Worm (Caenorhabditis elegans): ENCODE data around the gene ubh-4.

Gene ubh-4

ce11 chrII:8016167-8016566 is 23.2 kb downstream of the ubh-4 start (continued):
- TF ChIP-seq tra-1 (GFP tag; IDR thresholded peaks at IDR 0.05) (peak; percentile 76; the same call in 1 of the 2 replicates), zag-1 (tag; optimal IDR thresholded peaks at IDR 0.05) (no peak), zfp-3 (GFP tag; conservative IDR thresholded peaks at IDR 0.05) (no peak), Y5F2A.4 (GFP tag; optimal IDR thresholded peaks at IDR 0.05) (no peak), zip-11 (GFP tag; IDR thresholded peaks at IDR 0.05) (no peak), nhr-77 (tag; optimal IDR thresholded peaks at IDR 0.05) (peak; percentile 18), daf-19 (GFP tag; conservative IDR thresholded peaks at IDR 0.05) (no peak), unc-130 (GFP tag; optimal IDR thresholded peaks at IDR 0.05) (no peak), lin-38 (GFP tag; IDR thresholded peaks at IDR 0.05) (peak; percentile 45), fos-1 (tag; optimal IDR thresholded peaks at IDR 0.05) (no peak), nhr-76 (tag; optimal IDR thresholded peaks at IDR 0.05) (no peak), saeg-2 (GFP tag; IDR thresholded peaks at IDR 0.05) (no peak; the same call in 1 of the 2 replicates), zfp-2 (tag; optimal IDR thresholded peaks at IDR 0.05) (no peak), daf-12 (tag; optimal IDR thresholded peaks at IDR 0.05) (no peak), nhr-42 (GFP tag; IDR thresholded peaks at IDR 0.05) (no peak), ama-1 (optimal IDR thresholded peaks at IDR 0.05) (peak; percentile 57), ces-1 (GFP tag; optimal IDR thresholded peaks at IDR 0.05) (no peak), F44E2.7 (GFP tag; IDR thresholded peaks at IDR 0.05) (no peak), Y105C5A.15 (GFP tag; IDR thresholded peaks at IDR 0.05) (no peak), dmd-6 (GFP tag; IDR thresholded peaks at IDR 0.05) (peak; percentile 95), pha-4 (GFP tag; IDR thresholded peaks at IDR 0.05) (peak; percentile 34; the same call in 1 of the 2 replicates), pha-4 (tag; optimal IDR thresholded peaks at IDR 0.05) (no peak), ZK546.5 (tag; optimal IDR thresholded peaks at IDR 0.05) (no peak), mxl-2 (GFP tag; conservative IDR thresholded peaks at IDR 0.05) (peak; percentile 58; the same call in 1 of the 2 replicates), dmd-8 (GFP tag; IDR thresholded peaks at IDR 0.05) (no peak), aha-1 (tag) (peak; percentile 98), aly-2 (tag; optimal IDR thresholded peaks at IDR 0.05) (no peak), nhr-11 (tag; optimal IDR thresholded peaks at IDR 0.05) (peak; percentile 35), skn-1 (tag; optimal IDR thresholded peaks at IDR 0.05) (no peak), lin-1 (GFP tag; IDR thresholded peaks at IDR 0.05) (no peak; the same call in 1 of the 2 replicates), F37D6.2 (tag; optimal IDR thresholded peaks at IDR 0.05) (no peak), arid-1 (GFP tag; conservative IDR thresholded peaks at IDR 0.05) (0 out of 2 replicates have a peak, but pooled peaks have one; percentile 15), vab-7 (GFP tag; IDR thresholded peaks at IDR 0.05) (no peak), set-16 (GFP tag; IDR thresholded peaks at IDR 0.05) (no peak), lsy-2 (tag; optimal IDR thresholded peaks at IDR 0.05) (peak; percentile 22 to 41), T26A8.4 (GFP tag; IDR thresholded peaks at IDR 0.05) (peak; percentile 15; the same call in 1 of the 2 replicates), ceh-62 (tag; optimal IDR thresholded peaks at IDR 0.05) (no peak), ceh-32 (tag; optimal IDR thresholded peaks at IDR 0.05; ENCODE audit: poor library complexity) (no peak), jun-1 (tag; optimal IDR thresholded peaks at IDR 0.05) (no peak), unc-62 (GFP tag; optimal IDR thresholded peaks at IDR 0.05 in 1 of 2) (no peak), unc-62 (tag; optimal IDR thresholded peaks at IDR 0.05) (no peak), dpl-1 (GFP tag; optimal IDR thresholded peaks at IDR 0.05) (no peak), nhr-28 (tag; optimal IDR thresholded peaks at IDR 0.05) (peak; percentile 70), D1046.2 (GFP tag; IDR thresholded peaks at IDR 0.05) (0 out of 2 replicates have a peak, but pooled peaks have one; percentile 7), T20F7.1 (GFP tag; optimal IDR thresholded peaks at IDR 0.05) (no peak), nhr-25 (tag; optimal IDR thresholded peaks at IDR 0.05; ENCODE audit: borderline replicate concordance, insufficient read depth) (no peak), pqm-1 (tag; optimal IDR thresholded peaks at IDR 0.05) (peak; percentile 11), lir-3 (tag; optimal IDR thresholded peaks at IDR 0.05) (no peak), dve-1 (tag; optimal IDR thresholded peaks at IDR 0.05; ENCODE audit: insufficient read depth) (peak; percentile 69), nhr-102 (tag; optimal IDR thresholded peaks at IDR 0.05) (no peak), F49E8.2 (tag; optimal IDR thresholded peaks at IDR 0.05; ENCODE audit: borderline replicate concordance) (no peak), madf-9 (GFP tag; conservative IDR thresholded peaks at IDR 0.05) (no peak; the same call in 1 of the 2 replicates), Y48G9A.11 (GFP tag; IDR thresholded peaks at IDR 0.05) (no peak)

Measured in whole organism, L4 larva.